Worm (Caenorhabditis elegans) whole organism, early embryonic: ENCODE results near the gene C03E10.3.

Experiments used
- ceh-36 ChIP-seq: sonication (generic microtip); optimal IDR thresholded peaks from 2 replicates; lab custom pipeline; 2016; ENCODE audit warnings: missing genetic modification characterization, inconsistent platforms, missing compliant biosample characterization
- flt-1 ChIP-seq: fragments of 200-800 bp; sonication (Bioruptor generic); IDR thresholded peaks from 2 replicates; pipeline ENCODE4 v1.3.6; 2022; ENCODE audit warnings: missing genetic modification characterization, missing compliant biosample characterization
- hmbx-1 ChIP-seq: sonication (generic microtip); optimal IDR thresholded peaks from 2 replicates; lab custom pipeline; 2016; ENCODE audit warnings: mild to moderate bottlenecking, missing genetic modification characterization, missing compliant biosample characterization
- scrt-1 ChIP-seq: fragments of 200-800 bp; sonication (Bioruptor generic); IDR thresholded peaks from 2 replicates; pipeline ENCODE4 v1.3.6; 2022; ENCODE audit warnings: missing genetic modification characterization, missing compliant biosample characterization

ce11 chrV:11300539-11300938, 14.3 kb downstream of the C03E10.3 start, which contains the start of gene srh-47:
- no peak for TF ChIP-seq scrt-1 (GFP tag; lab: Robert Waterston, UW)
- no peak for TF ChIP-seq ceh-36 (tag; lab: Kevin White, UChicago)
- no peak for TF ChIP-seq hmbx-1
- no peak for TF ChIP-seq flt-1 (GFP tag; lab: Robert Waterston, UW)
